Worm (Caenorhabditis elegans): ENCODE data around the gene F44E2.3.

DNA sequence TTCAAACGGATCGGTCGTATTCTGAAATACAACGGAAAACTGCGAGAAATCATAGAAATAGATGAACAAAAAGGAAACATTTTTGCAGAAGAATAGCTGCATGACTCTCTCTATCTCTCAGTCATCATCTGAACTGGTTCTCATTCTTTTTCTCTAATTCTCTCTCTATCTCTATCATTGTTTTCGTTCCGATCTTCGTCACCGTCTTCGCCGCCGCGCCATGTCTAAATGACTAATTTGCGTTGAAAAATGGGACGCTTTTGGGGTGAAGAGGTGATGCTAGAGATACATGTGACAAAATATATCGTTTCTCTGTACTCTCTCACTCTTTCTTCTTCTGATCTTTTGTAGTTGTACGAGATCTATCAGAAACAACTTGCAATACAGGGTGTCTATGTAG, 48.6 kb downstream of the F44E2.3 start:
- TF ChIP-seq egl-18 (GFP tag; IDR thresholded peaks at IDR 0.05), result no peak
- no peak for TF ChIP-seq dpl-1 (GFP tag; optimal IDR thresholded peaks at IDR 0.05)
- TF ChIP-seq ceh-79 (tag; optimal IDR thresholded peaks at IDR 0.05), result no peak
- TF ChIP-seq unc-130 (GFP tag; optimal IDR thresholded peaks at IDR 0.05), result no peak
- no peak for TF ChIP-seq ama-1 (optimal IDR thresholded peaks at IDR 0.05)
- no peak for TF ChIP-seq ama-1 (GFP tag; optimal IDR thresholded peaks at IDR 0.05)
- no peak for TF ChIP-seq fkh-3 (tag; optimal IDR thresholded peaks at IDR 0.05)
- no peak for TF ChIP-seq lag-1 (GFP tag; IDR thresholded peaks at IDR 0.05)
- no peak for TF ChIP-seq snpc-4 (GFP tag; optimal IDR thresholded peaks at IDR 0.05)
- no peak for TF ChIP-seq snpc-4 (tag; optimal IDR thresholded peaks at IDR 0.05)
- TF ChIP-seq F10E7.11 (tag; optimal IDR thresholded peaks at IDR 0.05), result no peak
- TF ChIP-seq F49E8.2 (tag; optimal IDR thresholded peaks at IDR 0.05; ENCODE audit: insufficient read depth), result no peak
- no peak for TF ChIP-seq let-526 (GFP tag; IDR thresholded peaks at IDR 0.05)
